Fruit fly (Drosophila melanogaster) S2 (cell line): ENCODE results near the gene Phlpp.

Experiments used
- CG8478 ChIP-seq: fragments of >200 bp; optimal IDR thresholded peaks from 2 replicates; lab custom pipeline; 2018
- CTCF ChIP-seq, 2 experiments: fragments of >200 bp; optimal IDR thresholded peaks; 2 replicates each; lab custom pipeline; 2018

- no peak for TF ChIP-seq CTCF (optimal IDR thresholded peaks at IDR 0.05; lab: Kevin White, UChicago)
- no peak for TF ChIP-seq CG8478
Observed at dm6 chr2L:19018266-19018665, 40.7 kb upstream of the Phlpp start.
